Worm (Caenorhabditis elegans) whole organism, late embryonic: ENCODE results near the gene fut-1.

Experiments used
- C08G9.2 ChIP-seq: sonication (generic microtip); optimal IDR thresholded peaks from 2 replicates; lab custom pipeline; 2016; ENCODE audit warnings: mild to moderate bottlenecking, missing genetic modification characterization, moderate library complexity, missing compliant biosample characterization
- K02D7.2 ChIP-seq: sonication (generic microtip); optimal IDR thresholded peaks from 2 replicates; lab custom pipeline; 2017; ENCODE audit warnings: mild to moderate bottlenecking, missing genetic modification characterization, missing compliant biosample characterization
- K09A11.1 ChIP-seq: sonication (generic microtip); optimal IDR thresholded peaks from 2 replicates; lab custom pipeline; 2017; ENCODE audit warnings: antibody characterized with exemption, mild to moderate bottlenecking, missing genetic modification characterization, missing compliant biosample characterization; ENCODE audit not compliant: insufficient read depth
- ahr-1 ChIP-seq: sonication (generic microtip); optimal IDR thresholded peaks from 2 replicates; lab custom pipeline; 2016; ENCODE audit warnings: missing genetic modification characterization, missing compliant biosample characterization
- ama-1 ChIP-seq: fragments of 150-350 bp; optimal IDR thresholded peaks from 2 replicates; lab custom pipeline; 2014
- ceh-14 ChIP-seq: sonication (generic microtip); optimal IDR thresholded peaks from 2 replicates; lab custom pipeline; 2016; ENCODE audit warnings: missing genotype, missing genetic modification characterization, missing compliant biosample characterization
- ceh-18 ChIP-seq: sonication (generic microtip); optimal IDR thresholded peaks from 2 replicates; lab custom pipeline; 2016; ENCODE audit warnings: missing genetic modification characterization, missing compliant biosample characterization
- ceh-22 ChIP-seq: sonication (generic microtip); optimal IDR thresholded peaks from 2 replicates; lab custom pipeline; 2017; ENCODE audit warnings: missing biosample characterization, missing genetic modification characterization
- ceh-24 ChIP-seq: sonication (generic microtip); optimal IDR thresholded peaks from 2 replicates; lab custom pipeline; 2016; ENCODE audit warnings: mild to moderate bottlenecking, missing genetic modification characterization, missing compliant biosample characterization
- ceh-30 ChIP-seq: fragments of 150-350 bp; optimal IDR thresholded peaks from 2 replicates; lab custom pipeline; 2014; ENCODE audit warnings: missing biosample characterization, missing genetic modification characterization
- ceh-31 ChIP-seq: sonication (generic microtip); optimal IDR thresholded peaks from 2 replicates; lab custom pipeline; 2016; ENCODE audit warnings: missing genetic modification characterization, missing compliant biosample characterization
- ceh-48 ChIP-seq: sonication (generic microtip); optimal IDR thresholded peaks from 2 replicates; lab custom pipeline; 2016; ENCODE audit warnings: missing genetic modification characterization, inconsistent platforms, missing compliant biosample characterization
- ceh-6 ChIP-seq: fragments of 200-800 bp; sonication (Bioruptor generic); optimal IDR thresholded peaks from 2 replicates; lab custom pipeline; 2018; ENCODE audit warnings: mild to moderate bottlenecking, missing genetic modification characterization, missing compliant biosample characterization
- dve-1 ChIP-seq: sonication (generic microtip); optimal IDR thresholded peaks from 2 replicates; lab custom pipeline; 2017; ENCODE audit warnings: antibody characterized with exemption, mild to moderate bottlenecking, missing genetic modification characterization, missing compliant biosample characterization
- elt-2 ChIP-seq: sonication (generic microtip); optimal IDR thresholded peaks from 2 replicates; lab custom pipeline; 2016; ENCODE audit warnings: missing genetic modification reagents, missing genetic modification characterization, missing compliant biosample characterization
- elt-4 ChIP-seq: sonication (generic microtip); optimal IDR thresholded peaks from 2 replicates; lab custom pipeline; 2016; ENCODE audit warnings: missing genetic modification characterization, missing compliant biosample characterization
- eyg-1 ChIP-seq: sonication (generic microtip); optimal IDR thresholded peaks from 2 replicates; lab custom pipeline; 2016; ENCODE audit warnings: missing genotype, missing genetic modification characterization, missing compliant biosample characterization
- hlh-13 ChIP-seq: fragments of 200-800 bp; sonication (Bioruptor generic); optimal IDR thresholded peaks from 2 replicates; lab custom pipeline; 2018; ENCODE audit warnings: mild to moderate bottlenecking, missing genetic modification characterization, missing compliant biosample characterization
- hlh-15 ChIP-seq: sonication (generic microtip); optimal IDR thresholded peaks from 2 replicates; lab custom pipeline; 2016; ENCODE audit warnings: missing genetic modification characterization, missing compliant biosample characterization
- hlh-30 ChIP-seq: sonication (generic microtip); optimal IDR thresholded peaks from 2 replicates; lab custom pipeline; 2017; ENCODE audit warnings: antibody characterized with exemption, missing genetic modification characterization, missing compliant biosample characterization; ENCODE audit not compliant: insufficient read depth
- hlh-8 ChIP-seq: sonication (generic microtip); optimal IDR thresholded peaks from 2 replicates; lab custom pipeline; 2016; ENCODE audit warnings: missing genotype, missing genetic modification characterization, missing compliant biosample characterization
- lim-6 ChIP-seq: sonication (generic microtip); optimal IDR thresholded peaks from 2 replicates; lab custom pipeline; 2016; ENCODE audit warnings: missing genetic modification characterization, missing compliant biosample characterization
- nfya-1 ChIP-seq: sonication (generic microtip); optimal IDR thresholded peaks from 2 replicates; lab custom pipeline; 2017; ENCODE audit warnings: missing genetic modification characterization, mild to moderate bottlenecking, missing compliant biosample characterization, antibody characterized with exemption, moderate library complexity
- nhr-11 ChIP-seq: fragments of 150-350 bp; optimal IDR thresholded peaks from 2 replicates; lab custom pipeline; 2014; ENCODE audit warnings: missing biosample characterization, missing genetic modification characterization
- npax-4 ChIP-seq: sonication (generic microtip); optimal IDR thresholded peaks from 2 replicates; lab custom pipeline; 2016; ENCODE audit warnings: missing genetic modification characterization, missing compliant biosample characterization
- pat-9 ChIP-seq: fragments of 200-800 bp; sonication (Bioruptor generic); optimal IDR thresholded peaks from 2 replicates; lab custom pipeline; 2018; ENCODE audit warnings: mild to moderate bottlenecking, missing genetic modification characterization, moderate library complexity, missing compliant biosample characterization
- pha-4 ChIP-seq: fragments of 150-350 bp; optimal IDR thresholded peaks from 2 replicates; lab custom pipeline; 2018; ENCODE audit warnings: missing biosample characterization, missing genetic modification reagents, missing genetic modification characterization
- pqm-1 ChIP-seq: sonication (generic microtip); optimal IDR thresholded peaks from 2 replicates; lab custom pipeline; 2016; ENCODE audit warnings: missing genetic modification characterization, missing compliant biosample characterization
- ref-2 ChIP-seq: sonication (generic microtip); optimal IDR thresholded peaks from 2 replicates; lab custom pipeline; 2016; ENCODE audit warnings: missing genetic modification characterization, missing compliant biosample characterization
- rnt-1 ChIP-seq: sonication (generic microtip); optimal IDR thresholded peaks from 2 replicates; lab custom pipeline; 2016; ENCODE audit warnings: missing genetic modification characterization, missing compliant biosample characterization
- sdc-2 ChIP-seq: sonication (generic microtip); optimal IDR thresholded peaks from 2 replicates; lab custom pipeline; 2016; ENCODE audit warnings: missing genotype, missing genetic modification characterization, missing compliant biosample characterization
- sox-4 ChIP-seq: sonication (generic microtip); optimal IDR thresholded peaks from 2 replicates; lab custom pipeline; 2017; ENCODE audit warnings: mild to moderate bottlenecking, missing genetic modification characterization, inconsistent platforms, missing compliant biosample characterization
- unc-3 ChIP-seq, 2 experiments: fragments of 200-800 bp in 1 of 2; sonication (Bioruptor generic) in 1 of 2; sonication (generic microtip) in 1 of 2; conservative IDR thresholded peaks in 1 of 2; optimal IDR thresholded peaks in 1 of 2; 2 replicates each; pipeline versions ENCODE4 v1.3.6 to Lab custom; 2016 to 2022; ENCODE audit warnings: missing compliant biosample characterization in 2 of 2, missing genetic modification characterization in 2 of 2, missing genetic modification reagents in 1 of 2
- unc-42 ChIP-seq: sonication (generic microtip); optimal IDR thresholded peaks from 2 replicates; lab custom pipeline; 2016; ENCODE audit warnings: missing genotype, missing genetic modification characterization, missing compliant biosample characterization
- unc-86 ChIP-seq: sonication (generic microtip); optimal IDR thresholded peaks from 2 replicates; lab custom pipeline; 2016; ENCODE audit warnings: missing genetic modification characterization, missing compliant biosample characterization

The fut-1 gene

DNA sequence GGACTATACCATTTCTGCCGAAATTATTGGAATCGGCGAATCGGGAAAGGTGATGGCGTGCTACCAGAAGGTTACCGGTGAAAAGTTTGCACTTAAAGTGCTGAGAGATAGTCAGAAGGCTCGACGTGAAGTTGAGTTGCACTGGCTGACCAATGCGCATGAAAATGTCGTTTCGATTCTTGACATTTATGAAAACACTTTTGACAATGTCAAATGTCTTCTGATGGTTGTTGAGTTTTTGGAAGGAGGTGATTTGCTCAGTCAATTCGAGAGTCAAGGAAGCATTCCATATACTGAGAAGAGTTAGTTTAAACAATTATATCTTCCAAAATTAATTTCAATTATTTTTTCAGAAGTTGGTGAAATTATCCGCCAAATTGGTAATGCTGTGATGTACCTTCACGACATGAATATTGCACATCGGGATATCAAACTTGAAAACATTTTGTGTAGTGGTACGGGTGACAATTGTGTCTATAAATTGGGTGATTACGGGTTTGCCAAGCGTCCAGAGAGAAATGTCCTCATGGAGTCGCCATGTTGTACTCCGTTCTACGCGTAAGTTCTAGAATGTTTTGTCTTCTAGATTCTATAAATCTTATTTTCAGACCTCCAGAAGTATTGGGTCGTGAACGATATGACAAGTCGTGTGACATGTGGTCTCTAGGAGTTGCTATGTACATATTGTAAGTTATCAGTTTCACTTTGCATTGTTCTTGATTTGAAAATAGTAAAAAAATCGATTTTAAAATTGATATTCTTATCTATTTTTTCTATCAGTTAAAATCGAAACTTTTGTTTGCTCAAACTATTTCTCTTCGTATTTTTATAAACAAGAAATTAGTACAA lies 13.7 kb downstream of the fut-1 start:
- TF ChIP-seq K09A11.1 (tag; lab: Kevin White, UChicago) (no peak), ceh-24 (no peak), pha-4 (no peak), hlh-15 (tag; lab: Kevin White, UChicago) (no peak), nhr-11 (no peak), unc-86 (tag; lab: Kevin White, UChicago) (no peak), ceh-22 (tag; lab: Kevin White, UChicago) (no peak), pqm-1 (tag; lab: Kevin White, UChicago) (no peak), hlh-13 (GFP tag; lab: Kevin White, UChicago) (no peak), elt-4 (tag; lab: Kevin White, UChicago) (no peak), npax-4 (tag; lab: Kevin White, UChicago) (no peak), sox-4 (tag; lab: Kevin White, UChicago) (no peak), ceh-30 (tag; lab: Kevin White, UChicago) (no peak), unc-3 (GFP tag; conservative IDR thresholded peaks at IDR 0.05; lab: Robert Waterston, UW) (no peak), unc-3 (tag; optimal IDR thresholded peaks at IDR 0.05; lab: Kevin White, UChicago) (no peak), pat-9 (tag; lab: Kevin White, UChicago) (no peak)
- TF ChIP-seq, all 69 proteins: peak for 0

DNA sequence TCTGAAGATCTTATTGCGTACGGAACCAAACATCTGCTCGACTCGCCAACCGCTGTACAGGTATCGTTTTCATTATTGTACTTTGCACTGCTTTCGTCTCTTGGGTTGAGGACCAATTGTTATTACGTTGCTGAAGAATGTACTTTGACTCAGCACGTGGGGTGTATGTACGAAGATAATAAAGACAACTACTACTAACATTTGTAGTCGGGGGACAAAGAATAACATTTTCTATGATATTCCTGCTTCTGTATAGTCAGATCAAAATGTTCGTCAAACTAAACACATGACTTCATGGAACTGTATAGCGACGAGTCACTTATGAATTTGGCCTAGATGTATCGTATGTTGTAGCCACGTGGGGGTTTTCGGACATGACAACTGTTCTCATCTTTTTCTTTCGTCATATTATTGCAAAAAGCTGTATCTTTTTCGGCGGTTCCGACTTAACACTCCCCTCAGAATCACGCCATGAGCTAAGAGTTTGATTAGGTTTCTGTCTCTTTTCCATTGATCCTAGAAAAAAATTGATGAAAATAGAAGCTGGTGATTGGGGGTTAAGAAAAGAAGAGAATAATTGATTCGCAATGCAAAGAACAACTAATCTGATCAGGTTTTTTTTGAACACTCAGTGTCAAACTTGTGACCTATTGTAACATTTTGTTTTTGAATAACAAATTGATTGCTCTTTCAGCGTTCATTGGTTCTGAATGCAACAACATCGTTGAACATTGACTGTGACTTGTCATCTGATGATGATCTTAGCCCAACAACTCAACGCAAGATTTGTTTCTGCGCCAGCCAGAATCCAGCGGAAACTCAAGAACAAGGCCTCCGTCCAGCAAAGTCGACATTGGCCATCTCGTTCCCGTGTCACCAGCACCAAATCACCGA lies 14.6 kb downstream of the fut-1 start:
- TF ChIP-seq elt-2 (no peak), ahr-1 (no peak), hlh-8 (tag; lab: Kevin White, UChicago) (no peak), ref-2 (tag; lab: Kevin White, UChicago) (no peak)

DNA sequence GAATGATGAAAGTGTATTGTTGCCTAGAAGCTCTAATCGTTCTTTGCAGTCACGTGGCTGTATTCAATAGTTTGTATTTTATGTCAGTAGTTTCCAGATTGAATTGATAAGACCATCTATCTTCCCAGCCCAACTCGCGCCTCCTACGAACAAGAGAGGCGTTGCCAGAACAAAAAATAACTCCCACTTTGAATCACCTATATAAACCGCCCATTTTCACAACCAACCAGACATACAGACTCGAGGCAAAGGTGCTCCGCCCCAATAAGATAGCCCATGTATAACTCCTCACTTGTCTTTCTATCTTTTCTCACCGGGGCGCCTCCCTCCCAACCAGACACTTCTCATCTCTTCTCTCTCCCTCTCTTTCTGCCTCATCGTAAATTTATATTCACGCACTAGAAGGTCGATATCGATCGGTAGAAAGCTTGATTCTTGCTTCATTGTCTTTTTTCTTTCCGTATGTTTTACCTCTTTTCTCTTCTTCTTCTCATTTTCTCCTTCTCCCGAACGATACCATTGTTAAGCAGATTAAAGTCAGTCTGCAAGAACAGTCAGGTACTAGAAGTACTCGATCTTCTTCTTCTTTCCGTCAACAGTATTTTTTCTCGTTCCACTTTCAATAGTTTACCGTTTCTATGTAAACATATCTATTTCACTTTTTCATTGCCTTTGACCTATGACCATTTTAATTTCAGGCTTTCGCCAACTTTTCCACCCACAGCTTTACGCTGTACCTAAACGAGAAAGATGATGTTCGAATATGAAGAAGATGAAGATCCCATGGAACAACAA lies 15.8 kb downstream of the fut-1 start, which contains the start of gene mak-1:
Gene mak-1, plus strand, starts transcription at position 693 of the 795 bp plus-strand sequence.
- TF ChIP-seq ceh-18, result peak; percentile 68
- peak; percentile 4 for TF ChIP-seq rnt-1 (tag; lab: Kevin White, UChicago)
- TF ChIP-seq ceh-6 (GFP tag; lab: Kevin White, UChicago), result no peak
- peak; percentile 32 for TF ChIP-seq nfya-1
- no peak for TF ChIP-seq lim-6 (tag; lab: Kevin White, UChicago)
- TF ChIP-seq C08G9.2 (tag; lab: Kevin White, UChicago), result peak; percentile 41

DNA sequence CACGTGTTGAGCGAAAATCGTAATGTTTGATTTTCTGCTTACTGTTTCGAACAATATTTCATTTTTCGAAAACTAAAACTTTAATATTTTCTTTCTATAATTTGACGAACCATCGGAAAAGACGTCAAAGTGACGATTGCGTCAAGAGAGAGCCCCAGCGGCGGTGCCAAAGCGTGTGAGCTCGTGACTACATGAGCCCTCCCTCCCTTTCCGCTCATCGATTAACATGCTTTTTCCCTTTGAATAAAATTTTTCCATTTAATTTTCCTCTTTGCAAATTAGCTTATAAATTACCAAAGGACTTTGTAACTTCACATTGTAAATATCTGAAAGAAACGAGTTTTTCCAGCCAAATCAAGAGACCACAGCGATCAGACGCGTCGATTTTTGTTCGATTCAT lies 16.4 kb downstream of the fut-1 start:
- no peak for TF ChIP-seq ceh-14
- TF ChIP-seq hlh-8 (tag; lab: Kevin White, UChicago), result no peak
- TF ChIP-seq ceh-48 (tag; lab: Kevin White, UChicago), result peak; percentile 2
- TF ChIP-seq dve-1 (tag; lab: Kevin White, UChicago), result no peak
- no peak for TF ChIP-seq sdc-2
- TF ChIP-seq hlh-30 (tag; lab: Kevin White, UChicago), result peak; percentile 25
- peak; percentile 40 for TF ChIP-seq unc-42 (tag; lab: Kevin White, UChicago)
- TF ChIP-seq ceh-31 (tag; lab: Kevin White, UChicago), result no peak
- TF ChIP-seq ama-1, result no peak
- TF ChIP-seq hlh-13 (GFP tag; lab: Kevin White, UChicago), result no peak
- no peak for TF ChIP-seq K02D7.2
- no peak for TF ChIP-seq eyg-1
